Worm (Caenorhabditis elegans) whole organism, L4 larva: ENCODE data around the gene bus-18.
A peak's percentile ranks its signal among the peaks of the same experiment; 100 is the strongest.

ENCODE experiments used
- ZK337.2 ChIP-seq: fragments of 200-800 bp; sonication (Bioruptor generic); IDR thresholded peaks from 2 replicates; pipeline ENCODE4 v1.3.6; 2022; ENCODE audit warnings: missing genetic modification reagents, missing genetic modification characterization, missing compliant biosample characterization
- aha-1 ChIP-seq: fragments of 150-350 bp; peaks from one replicate; lab custom pipeline; 2014; ENCODE audit warnings: missing biosample characterization, missing genetic modification characterization
- arid-1 ChIP-seq: fragments of 200-800 bp; sonication (Bioruptor generic); conservative IDR thresholded peaks from 2 replicates; pipeline ENCODE4 v1.3.6; 2022; ENCODE audit warnings: missing genetic modification reagents, missing genetic modification characterization, missing compliant biosample characterization
- ceh-82 ChIP-seq: sonication (generic microtip); optimal IDR thresholded peaks from 2 replicates; lab custom pipeline; 2017; ENCODE audit warnings: missing biosample characterization, missing genetic modification characterization
- ctbp-1 ChIP-seq: fragments of 200-800 bp; sonication (Bioruptor generic); IDR thresholded peaks from 2 replicates; pipeline ENCODE4 v1.3.6; 2022; ENCODE audit warnings: missing genetic modification reagents, missing genetic modification characterization, missing compliant biosample characterization
- dmd-6 ChIP-seq: fragments of 200-800 bp; sonication (Bioruptor generic); IDR thresholded peaks from 2 replicates; pipeline ENCODE4 v1.3.6; 2022; ENCODE audit warnings: missing genetic modification reagents, missing genetic modification characterization, missing compliant biosample characterization
- fkh-10 ChIP-seq: fragments of 150-350 bp; optimal IDR thresholded peaks from 2 replicates; lab custom pipeline; 2014; ENCODE audit warnings: missing biosample characterization, missing genetic modification reagents, missing genetic modification characterization
- fos-1 ChIP-seq: fragments of 150-350 bp; optimal IDR thresholded peaks from 2 replicates; lab custom pipeline; 2014; ENCODE audit warnings: missing biosample characterization, missing genetic modification characterization
- hlh-11 ChIP-seq: fragments of 200-800 bp; sonication (Bioruptor generic); optimal IDR thresholded peaks from 2 replicates; lab custom pipeline; 2018; ENCODE audit warnings: mild to moderate bottlenecking, missing genetic modification characterization, missing compliant biosample characterization
- hlh-30 ChIP-seq: sonication (generic microtip); optimal IDR thresholded peaks from 2 replicates; lab custom pipeline; 2017; ENCODE audit warnings: antibody characterized with exemption, mild to moderate bottlenecking, missing genetic modification characterization, missing compliant biosample characterization; ENCODE audit not compliant: insufficient read depth
- lin-1 ChIP-seq: fragments of 200-800 bp; sonication (Bioruptor generic); IDR thresholded peaks from 2 replicates; pipeline ENCODE4 v1.3.6; 2022; ENCODE audit warnings: missing genetic modification reagents, missing genetic modification characterization, missing compliant biosample characterization
- lin-13 ChIP-seq: fragments of 150-350 bp; optimal IDR thresholded peaks from 2 replicates; lab custom pipeline; 2014; ENCODE audit warnings: missing biosample characterization, missing genetic modification reagents, missing genetic modification characterization
- lsy-2 ChIP-seq, 2 experiments: fragments of 150-350 bp in 1 of 2; sonication (generic microtip) in 1 of 2; optimal IDR thresholded peaks; 2 replicates each; lab custom pipeline; 2014 to 2017; ENCODE audit warnings: missing biosample characterization in 2 of 2, missing genetic modification characterization in 2 of 2
- madf-9 ChIP-seq: fragments of 200-800 bp; sonication (Bioruptor generic); conservative IDR thresholded peaks from 2 replicates; pipeline ENCODE4 v1.3.6; 2022; ENCODE audit warnings: missing genetic modification reagents, missing genetic modification characterization, missing compliant biosample characterization
- mdl-1 ChIP-seq, 2 experiments: fragments of 150-350 bp in 1 of 2; sonication (generic microtip) in 1 of 2; optimal IDR thresholded peaks; 2 replicates each; lab custom pipeline; 2014 to 2017; ENCODE audit warnings: missing biosample characterization in 2 of 2, missing genetic modification characterization in 2 of 2
- mxl-2 ChIP-seq: fragments of 200-800 bp; sonication (Bioruptor generic); conservative IDR thresholded peaks from 2 replicates; pipeline ENCODE4 v1.3.6; 2022; ENCODE audit warnings: missing genetic modification reagents, missing genetic modification characterization, missing compliant biosample characterization
- mxl-3 ChIP-seq: fragments of 200-800 bp; sonication (Bioruptor generic); optimal IDR thresholded peaks from 2 replicates; lab custom pipeline; 2018; ENCODE audit warnings: mild to moderate bottlenecking, missing genetic modification characterization, missing compliant biosample characterization
- nhr-111 ChIP-seq: fragments of 200-800 bp; sonication (Bioruptor generic); optimal IDR thresholded peaks from 2 replicates; lab custom pipeline; 2018; ENCODE audit warnings: mild to moderate bottlenecking, missing genetic modification characterization, missing compliant biosample characterization
- nhr-237 ChIP-seq: sonication (generic microtip); optimal IDR thresholded peaks from 2 replicates; lab custom pipeline; 2017; ENCODE audit warnings: missing biosample characterization, missing genetic modification characterization
- nhr-28 ChIP-seq: fragments of 150-350 bp; optimal IDR thresholded peaks from 2 replicates; lab custom pipeline; 2014; ENCODE audit warnings: missing biosample characterization, missing genetic modification characterization
- nhr-48 ChIP-seq: sonication (generic microtip); optimal IDR thresholded peaks from 2 replicates; lab custom pipeline; 2016; ENCODE audit warnings: mild to moderate bottlenecking, missing genetic modification characterization, missing compliant biosample characterization
- nhr-6 ChIP-seq: fragments of 150-350 bp; optimal IDR thresholded peaks from 2 replicates; lab custom pipeline; 2014; ENCODE audit warnings: missing biosample characterization, missing genetic modification characterization
- pha-4 ChIP-seq, 2 experiments: fragments of 150-350 bp in 1 of 2; fragments of 200-800 bp in 1 of 2; sonication (Bioruptor generic) in 1 of 2; IDR thresholded peaks in 1 of 2; optimal IDR thresholded peaks in 1 of 2; 2 replicates each; pipeline versions ENCODE4 v1.3.6 to Lab custom; 2014 to 2022; ENCODE audit warnings: missing genetic modification characterization in 2 of 2, missing genetic modification reagents in 2 of 2, missing biosample characterization in 1 of 2, missing compliant biosample characterization in 1 of 2
- tra-1 ChIP-seq: fragments of 200-800 bp; sonication (Bioruptor generic); IDR thresholded peaks from 2 replicates; pipeline ENCODE4 v1.3.6; 2022; ENCODE audit warnings: missing genetic modification reagents, missing genetic modification characterization, missing compliant biosample characterization
- unc-62 ChIP-seq, 3 experiments: fragments of 150-350 bp in 1 of 3; sonication (generic microtip); optimal IDR thresholded peaks in 2 of 3; peaks in 1 of 3; 1 replicate in 1 of 3; 2 replicates in 2 of 3; lab custom pipeline; 2014 to 2017; ENCODE audit warnings: missing biosample characterization in 3 of 3, missing genetic modification characterization in 3 of 3, missing genetic modification reagents in 3 of 3, missing genotype in 1 of 3
- zip-2 ChIP-seq: fragments of 150-350 bp; optimal IDR thresholded peaks from 2 replicates; lab custom pipeline; 2014; ENCODE audit warnings: missing biosample characterization, missing genetic modification characterization

The bus-18 gene

DNA sequence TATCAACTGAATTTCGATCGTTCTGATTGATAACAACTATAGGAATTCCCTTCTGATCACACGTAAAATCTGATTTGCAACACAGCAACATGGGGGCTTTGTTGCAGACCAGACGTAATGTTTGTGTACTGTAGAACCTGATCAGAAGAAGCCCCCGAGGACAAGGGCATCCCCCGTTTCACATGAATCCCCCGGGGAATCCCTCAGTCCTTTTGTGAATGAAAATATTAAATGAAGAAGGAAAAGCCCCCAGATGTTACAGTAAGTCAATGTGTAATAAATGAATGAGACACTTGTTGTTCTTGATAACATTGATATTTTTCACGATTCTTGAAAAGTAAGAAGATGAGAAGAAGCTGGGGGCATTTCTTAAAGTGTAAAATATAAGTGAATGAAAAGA is 20.7 kb downstream of the bus-18 start:
- TF ChIP-seq mdl-1 (tag; optimal IDR thresholded peaks at IDR 0.05; lab: Kevin White, UChicago) (peak; percentile 18 to 42), unc-62 (GFP tag; optimal IDR thresholded peaks at IDR 0.05 in 1 of 2; lab: Kevin White, UChicago) (peak in 1 of 2 experiments; percentile 76), unc-62 (tag; optimal IDR thresholded peaks at IDR 0.05; lab: Kevin White, UChicago) (no peak), ceh-82 (tag; lab: Kevin White, UChicago) (no peak), nhr-48 (tag; lab: Kevin White, UChicago) (peak; percentile 80), hlh-11 (tag; lab: Kevin White, UChicago) (peak; percentile 16), aha-1 (tag; lab: Kevin White, UChicago) (peak; percentile 25), lin-13 (no peak)

DNA sequence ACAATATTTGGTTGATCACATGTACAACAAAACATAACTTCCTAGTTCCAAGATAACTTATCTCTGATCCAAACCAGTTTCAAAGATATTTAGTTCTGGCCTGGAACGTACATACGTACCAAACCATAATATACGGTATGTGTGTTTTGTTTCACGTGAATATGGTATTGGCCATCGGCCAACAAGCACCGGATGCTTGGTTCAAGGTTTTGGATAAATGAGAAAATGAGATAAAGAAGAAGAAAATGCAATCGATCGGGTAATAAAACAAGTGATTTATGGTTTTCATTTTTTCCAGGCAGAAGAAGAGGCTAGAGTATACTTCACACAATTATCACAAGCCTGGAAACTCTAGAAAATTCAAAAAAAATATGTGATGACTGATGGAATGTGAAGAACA is 21.8 kb downstream of the bus-18 start:
- TF ChIP-seq ZK337.2 (GFP tag; lab: Robert Waterston, UW) (no peak), hlh-30 (tag; lab: Kevin White, UChicago) (peak; percentile 36), hlh-11 (tag; lab: Kevin White, UChicago) (peak; percentile 7)

DNA sequence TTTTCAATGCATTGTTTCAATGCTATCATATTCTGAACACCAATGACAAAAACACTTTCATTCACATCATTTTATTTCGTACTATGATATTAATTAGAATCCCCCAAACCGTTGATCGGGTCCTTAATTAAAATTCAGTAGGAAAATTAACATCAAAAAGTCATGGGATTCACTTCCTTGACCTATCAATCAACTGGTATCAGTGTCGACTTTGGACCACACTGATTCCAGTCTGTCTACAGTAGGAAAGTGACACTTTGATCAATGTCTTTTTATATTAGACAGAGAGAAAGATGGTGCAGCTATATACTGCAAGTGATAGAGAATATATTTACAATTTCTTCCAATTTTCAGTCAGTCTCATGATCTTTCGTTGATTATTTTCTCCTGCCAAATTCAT is 22.8 kb downstream of the bus-18 start:
- TF ChIP-seq hlh-30 (tag; lab: Kevin White, UChicago), result peak; percentile 17
- TF ChIP-seq arid-1, result no peak
- peak in 1 of 2 experiments; percentile 98 for TF ChIP-seq unc-62 (GFP tag; optimal IDR thresholded peaks at IDR 0.05 in 1 of 2; lab: Kevin White, UChicago)
- no peak for TF ChIP-seq unc-62 (tag; optimal IDR thresholded peaks at IDR 0.05; lab: Kevin White, UChicago)
- 0 out of 2 replicates have a peak, but pooled peaks have one; percentile 14 for TF ChIP-seq tra-1 (GFP tag; lab: Robert Waterston, UW)
- TF ChIP-seq mxl-3 (GFP tag; lab: Kevin White, UChicago), result peak; percentile 29
- TF ChIP-seq lsy-2 (tag; optimal IDR thresholded peaks at IDR 0.05; lab: Kevin White, UChicago), result peak in 1 of 2 experiments; percentile 6
- no peak for TF ChIP-seq fkh-10 (GFP tag; lab: Kevin White, UChicago)
- peak; percentile 18 for TF ChIP-seq hlh-11 (tag; lab: Kevin White, UChicago)
- no peak for TF ChIP-seq nhr-237
- peak in 1 of 2 experiments; percentile 30 for TF ChIP-seq mdl-1 (tag; optimal IDR thresholded peaks at IDR 0.05; lab: Kevin White, UChicago)
- no peak for TF ChIP-seq lin-1 (GFP tag; lab: Robert Waterston, UW)
- peak; percentile 11 for TF ChIP-seq nhr-28 (tag; lab: Kevin White, UChicago)
- TF ChIP-seq, all 104 proteins: peak for 8

DNA sequence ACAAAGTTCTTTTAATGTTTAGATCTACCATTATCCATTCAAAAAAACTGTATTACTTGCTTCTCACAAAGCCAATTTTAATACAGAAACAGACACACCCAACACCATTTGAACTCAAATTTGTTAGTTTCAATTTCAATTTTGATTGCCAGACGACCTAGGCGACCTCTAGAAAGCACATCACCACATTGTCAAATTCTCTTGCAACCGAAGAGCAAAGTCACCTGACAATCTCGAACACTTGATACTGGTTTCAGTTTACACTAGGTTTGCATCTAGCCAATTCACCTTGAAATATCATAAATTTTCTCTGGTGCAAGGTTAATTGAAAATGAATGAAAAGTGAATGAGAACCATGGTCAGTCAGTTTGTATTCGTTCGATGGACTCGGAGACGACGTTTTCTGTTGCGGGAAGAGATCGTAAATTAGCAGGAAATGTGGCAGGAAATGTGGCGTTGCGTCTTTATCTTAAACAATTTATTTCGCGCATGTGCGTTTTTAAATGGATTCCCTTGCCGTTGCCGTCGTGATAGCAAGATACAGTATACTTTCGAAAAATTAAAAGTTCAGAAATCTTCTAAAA is 23.8 kb downstream of the bus-18 start:
- TF ChIP-seq zip-2 (tag; lab: Kevin White, UChicago) (no peak), mxl-3 (GFP tag; lab: Kevin White, UChicago) (peak; percentile 70), unc-62 (GFP tag; optimal IDR thresholded peaks at IDR 0.05 in 1 of 2; lab: Kevin White, UChicago) (no peak), unc-62 (tag; optimal IDR thresholded peaks at IDR 0.05; lab: Kevin White, UChicago) (no peak), ctbp-1 (GFP tag; lab: Robert Waterston, UW) (no peak), mxl-2 (no peak), fkh-10 (GFP tag; lab: Kevin White, UChicago) (no peak), hlh-11 (tag; lab: Kevin White, UChicago) (peak; percentile 12), dmd-6 (no peak), hlh-30 (tag; lab: Kevin White, UChicago) (peak; percentile 25), nhr-111 (GFP tag; lab: Kevin White, UChicago) (no peak), nhr-6 (tag; lab: Kevin White, UChicago) (no peak), pha-4 (GFP tag; IDR thresholded peaks at IDR 0.05; lab: Robert Waterston, UW) (no peak), pha-4 (tag; optimal IDR thresholded peaks at IDR 0.05; lab: Kevin White, UChicago) (no peak), madf-9 (no peak)
- TF ChIP-seq, all 104 proteins: peak for 3

DNA sequence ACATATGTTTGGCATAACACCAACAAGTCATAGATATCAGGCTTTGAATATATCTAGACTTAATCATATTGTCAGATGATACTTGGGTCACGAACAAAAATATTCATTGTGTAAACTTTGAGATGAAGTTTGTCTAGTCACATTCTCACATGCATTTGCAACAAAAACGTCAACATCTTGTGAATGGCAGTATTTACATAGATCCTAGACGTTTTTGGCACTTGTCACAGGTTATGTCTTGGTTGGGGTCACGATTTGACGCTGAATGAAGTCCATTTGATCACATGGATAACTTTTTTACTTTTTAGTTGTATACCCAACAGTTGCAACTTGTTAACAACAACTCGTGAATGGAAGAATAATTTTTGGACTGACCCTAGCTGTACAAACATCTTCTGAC is 24.8 kb downstream of the bus-18 start:
- no peak for TF ChIP-seq fos-1 (tag; lab: Kevin White, UChicago)
- TF ChIP-seq hlh-30 (tag; lab: Kevin White, UChicago), result peak; percentile 63
